Worm (Caenorhabditis elegans) whole organism, L3 larva: Measurements from ENCODE around the gene mps-1.

Experiments used
- elt-3 ChIP-seq, 3 experiments: fragments of 150-350 bp in 1 of 3; sonication (generic microtip) in 2 of 3; optimal IDR thresholded peaks; 2 replicates in 2 of 3; 4 replicates in 1 of 3; lab custom pipeline; 2014 to 2017; ENCODE audit warnings: missing biosample characterization in 3 of 3, missing genetic modification characterization in 3 of 3
- pha-4 ChIP-seq: fragments of 150-350 bp; optimal IDR thresholded peaks from 2 replicates; lab custom pipeline; 2014; ENCODE audit warnings: missing biosample characterization, missing genetic modification reagents, missing genetic modification characterization
- skn-1 ChIP-seq: fragments of 150-350 bp; optimal IDR thresholded peaks from 2 replicates; lab custom pipeline; 2014; ENCODE audit warnings: missing biosample characterization, missing genetic modification characterization
- ztf-11 ChIP-seq: fragments of 150-350 bp; optimal IDR thresholded peaks from 2 replicates; lab custom pipeline; 2014; ENCODE audit warnings: missing biosample characterization, missing genetic modification characterization

ce11 chrII:6248503-6248902, 45.7 kb downstream of the mps-1 start:
- TF ChIP-seq pha-4 (tag; lab: Kevin White, UChicago) (peak; percentile 85), skn-1 (tag; lab: Kevin White, UChicago) (no peak), elt-3 (tag; optimal IDR thresholded peaks at IDR 0.05; lab: Kevin White, UChicago) (no peak), ztf-11 (tag; lab: Kevin White, UChicago) (no peak)
